Fruit fly (Drosophila melanogaster): Measurements from ENCODE around the gene dmrt99B.

Gene dmrt99B

dm6 chr3R:29651488-29651887 lies 40.9 kb upstream of the dmrt99B start (continued):
- TF ChIP-seq tap (tag; optimal IDR thresholded peaks at IDR 0.05) = peak; percentile 23
- no peak for TF ChIP-seq CG7928 (GFP tag; optimal IDR thresholded peaks at IDR 0.05)
- TF ChIP-seq ind (GFP tag; optimal IDR thresholded peaks at IDR 0.05) = peak; percentile 43
- peak; percentile 60 for TF ChIP-seq Hmr (GFP tag; optimal IDR thresholded peaks at IDR 0.05)
- TF ChIP-seq da (GFP tag; optimal IDR thresholded peaks at IDR 0.05) = no peak
- peak; percentile 35 for TF ChIP-seq Oli (tag; optimal IDR thresholded peaks at IDR 0.05)
- no peak for TF ChIP-seq pho (GFP tag; optimal IDR thresholded peaks at IDR 0.05)
- TF ChIP-seq CG7987 (GFP tag; optimal IDR thresholded peaks at IDR 0.05) = no peak
- no peak for TF ChIP-seq pan (optimal IDR thresholded peaks at IDR 0.05)
- TF ChIP-seq pan (GFP tag; optimal IDR thresholded peaks at IDR 0.05 in 1 of 2, IDR thresholded peaks at IDR 0.05 in 1 of 2) = peak in 1 of 2 experiments; percentile 54
- TF ChIP-seq CG8281 (tag; optimal IDR thresholded peaks at IDR 0.05) = no peak
- TF ChIP-seq pnt (GFP tag; optimal IDR thresholded peaks at IDR 0.05) = peak; percentile 1
- TF ChIP-seq chinmo (GFP tag; IDR thresholded peaks at IDR 0.05; ENCODE audit: partially characterized antibody) = no peak
- TF ChIP-seq zf30C (GFP tag; optimal IDR thresholded peaks at IDR 0.05) = peak; percentile 9
- TF ChIP-seq CG11504 (tag; optimal IDR thresholded peaks at IDR 0.05) = peak; percentile 64
- TF ChIP-seq abd-A (tag; optimal IDR thresholded peaks at IDR 0.05) = peak; percentile 7
- TF ChIP-seq Pdp1 (GFP tag; optimal IDR thresholded peaks at IDR 0.05) = peak in 1 of 2 experiments; percentile 15
- TF ChIP-seq CG7839 (tag; optimal IDR thresholded peaks at IDR 0.05) = peak; percentile 47
- TF ChIP-seq hkb (optimal IDR thresholded peaks at IDR 0.05) = no peak
- TF ChIP-seq hkb (GFP tag; IDR thresholded peaks at IDR 0.05) = peak; percentile 70
- no peak for TF ChIP-seq ash1 (GFP tag; optimal IDR thresholded peaks at IDR 0.05)
- no peak for TF ChIP-seq Oaz (GFP tag; IDR thresholded peaks at IDR 0.05)
- TF ChIP-seq Blimp-1 (GFP tag; optimal IDR thresholded peaks at IDR 0.05) = peak; percentile 12
- TF ChIP-seq CG30403 (GFP tag; optimal IDR thresholded peaks at IDR 0.05) = peak; percentile 20
- peak; percentile 36 for TF ChIP-seq CG15269 (tag; optimal IDR thresholded peaks at IDR 0.05)
- no peak for TF ChIP-seq CG15696 (tag; optimal IDR thresholded peaks at IDR 0.05)
- TF ChIP-seq Ada2b (GFP tag; IDR thresholded peaks at IDR 0.05) = peak; percentile 59
- no peak for TF ChIP-seq tx (GFP tag; optimal IDR thresholded peaks at IDR 0.05)
- no peak for TF ChIP-seq CG2129 (GFP tag; IDR thresholded peaks at IDR 0.05; ENCODE audit: partially characterized antibody)
- no peak for TF ChIP-seq Side (GFP tag; optimal IDR thresholded peaks at IDR 0.05)
- TF ChIP-seq CG2120 (GFP tag; optimal IDR thresholded peaks at IDR 0.05) = peak; percentile 42
- TF ChIP-seq kni (GFP tag; optimal IDR thresholded peaks at IDR 0.05) = no peak
- peak; percentile 2 for TF ChIP-seq Mad (GFP tag; optimal IDR thresholded peaks at IDR 0.05)
- TF ChIP-seq ranshi (GFP tag; IDR thresholded peaks at IDR 0.05) = 0 out of 2 replicates have a peak, but pooled peaks have one; percentile 33
- no peak for TF ChIP-seq salm (tag; optimal IDR thresholded peaks at IDR 0.05)
- TF ChIP-seq dysf (GFP tag; IDR thresholded peaks at IDR 0.05) = peak; percentile 45; the same call in 1 of the 3 replicates
- no peak for TF ChIP-seq yki (optimal IDR thresholded peaks at IDR 0.05)
- TF ChIP-seq Hr51 (GFP tag; optimal IDR thresholded peaks at IDR 0.05) = peak in 1 of 2 experiments; percentile 57
- no peak for TF ChIP-seq CG18476 (GFP tag; optimal IDR thresholded peaks at IDR 0.05)
- peak; percentile 14 for TF ChIP-seq CG1233 (GFP tag; optimal IDR thresholded peaks at IDR 0.05)
- peak; percentile 56; the same call in 1 of the 2 replicates for TF ChIP-seq slbo (GFP tag; IDR thresholded peaks at IDR 0.05)
- peak; percentile 42 for TF ChIP-seq bcd (GFP tag; optimal IDR thresholded peaks at IDR 0.05)
- TF ChIP-seq CG4820 (GFP tag; optimal IDR thresholded peaks at IDR 0.05) = peak; percentile 20
- no peak for TF ChIP-seq crol (GFP tag; IDR thresholded peaks at IDR 0.05)
- peak; percentile 4 for TF ChIP-seq Chrac-16 (GFP tag; optimal IDR thresholded peaks at IDR 0.05)
- TF ChIP-seq tgo (GFP tag; IDR thresholded peaks at IDR 0.05) = peak; percentile 50; the same call in 2 of the 3 replicates
- TF ChIP-seq CG7745 (tag; optimal IDR thresholded peaks at IDR 0.05) = no peak
- no peak for TF ChIP-seq Dip2 (GFP tag; IDR thresholded peaks at IDR 0.05)
- TF ChIP-seq CG17359 (tag; optimal IDR thresholded peaks at IDR 0.05) = peak; percentile 33
- no peak for TF ChIP-seq CTCF (GFP tag; optimal IDR thresholded peaks at IDR 0.05)
- no peak for TF ChIP-seq CG11085 (GFP tag; IDR thresholded peaks at IDR 0.05)
- peak; percentile 84 for TF ChIP-seq CG18599 (GFP tag; optimal IDR thresholded peaks at IDR 0.05)

Measured in whole organism, embryonic.